Worm (Caenorhabditis elegans) whole organism, L4 larva: ENCODE measurements around the gene W09G12.8.

Experiments
- D1046.2 ChIP-seq: fragments of 200-800 bp; sonication (Bioruptor generic); IDR thresholded peaks from 2 replicates; pipeline ENCODE4 v1.3.6; 2022; ENCODE audit warnings: missing genetic modification characterization, missing compliant biosample characterization
- F49E8.2 ChIP-seq: sonication (generic microtip); optimal IDR thresholded peaks from 2 replicates; lab custom pipeline; 2016; ENCODE audit warnings: missing compliant biosample characterization, mild to moderate bottlenecking, missing genetic modification characterization, borderline replicate concordance
- R02D3.7 ChIP-seq: fragments of 150-350 bp; sonication (generic microtip); optimal IDR thresholded peaks from 3 replicates; lab custom pipeline; 2014; ENCODE audit warnings: missing biosample characterization, missing genetic modification characterization
- T20F7.1 ChIP-seq: fragments of 200-800 bp; sonication (Bioruptor generic); optimal IDR thresholded peaks from 2 replicates; lab custom pipeline; 2018; ENCODE audit warnings: mild to moderate bottlenecking, missing genetic modification characterization, missing compliant biosample characterization
- Y105C5A.15 ChIP-seq: fragments of 200-800 bp; sonication (Bioruptor generic); IDR thresholded peaks from 2 replicates; pipeline ENCODE4 v1.3.6; 2022; ENCODE audit warnings: missing genetic modification characterization, missing compliant biosample characterization
- Y5F2A.4 ChIP-seq: fragments of 200-800 bp; sonication (Bioruptor generic); optimal IDR thresholded peaks from 2 replicates; lab custom pipeline; 2018; ENCODE audit warnings: mild to moderate bottlenecking, missing genetic modification characterization, missing compliant biosample characterization
- ZK337.2 ChIP-seq: fragments of 200-800 bp; sonication (Bioruptor generic); IDR thresholded peaks from 2 replicates; pipeline ENCODE4 v1.3.6; 2022; ENCODE audit warnings: missing genetic modification reagents, missing genetic modification characterization, missing compliant biosample characterization
- aly-2 ChIP-seq: sonication (generic microtip); optimal IDR thresholded peaks from 2 replicates; lab custom pipeline; 2018; ENCODE audit warnings: missing biosample characterization, missing genetic modification characterization
- ceh-44 ChIP-seq: fragments of 200-800 bp; sonication (Bioruptor generic); IDR thresholded peaks from 2 replicates; pipeline ENCODE4 v1.3.6; 2022; ENCODE audit warnings: missing genetic modification reagents, missing genetic modification characterization, missing compliant biosample characterization
- ceh-82 ChIP-seq: sonication (generic microtip); optimal IDR thresholded peaks from 2 replicates; lab custom pipeline; 2017; ENCODE audit warnings: missing biosample characterization, missing genetic modification characterization
- ces-1 ChIP-seq: fragments of 150-350 bp; sonication (generic microtip); optimal IDR thresholded peaks from 4 replicates; lab custom pipeline; 2014; ENCODE audit warnings: missing biosample characterization, missing genetic modification reagents, missing genetic modification characterization
- ctbp-1 ChIP-seq: fragments of 200-800 bp; sonication (Bioruptor generic); IDR thresholded peaks from 2 replicates; pipeline ENCODE4 v1.3.6; 2022; ENCODE audit warnings: missing genetic modification reagents, missing genetic modification characterization, missing compliant biosample characterization
- daf-16 ChIP-seq, 3 experiments: sonication (generic microtip); optimal IDR thresholded peaks; 2 replicates each; lab custom pipeline; 2016 to 2017; ENCODE audit warnings: missing genetic modification characterization in 3 of 3, missing genetic modification reagents in 3 of 3, mild to moderate bottlenecking in 2 of 3, missing compliant biosample characterization in 2 of 3, missing biosample characterization in 1 of 3, moderate library complexity in 1 of 3
- daf-8 ChIP-seq: fragments of 200-800 bp; sonication (Bioruptor generic); IDR thresholded peaks from 2 replicates; pipeline ENCODE4 v1.3.6; 2022; ENCODE audit warnings: missing genetic modification characterization, missing compliant biosample characterization
- dmd-8 ChIP-seq: fragments of 200-800 bp; sonication (Bioruptor generic); IDR thresholded peaks from 2 replicates; pipeline ENCODE4 v1.3.6; 2022; ENCODE audit warnings: missing genetic modification characterization, missing compliant biosample characterization
- dmd-9 ChIP-seq: fragments of 200-800 bp; sonication (Bioruptor generic); IDR thresholded peaks from 2 replicates; pipeline ENCODE4 v1.3.6; 2022; ENCODE audit warnings: missing genetic modification reagents, missing genetic modification characterization, missing compliant biosample characterization
- dve-1 ChIP-seq: sonication (generic microtip); optimal IDR thresholded peaks from 2 replicates; lab custom pipeline; 2017; ENCODE audit warnings: antibody characterized with exemption, mild to moderate bottlenecking, missing genetic modification characterization, missing compliant biosample characterization; ENCODE audit not compliant: insufficient read depth
- fos-1 ChIP-seq: fragments of 150-350 bp; optimal IDR thresholded peaks from 2 replicates; lab custom pipeline; 2014; ENCODE audit warnings: missing biosample characterization, missing genetic modification characterization
- hlh-11 ChIP-seq: fragments of 200-800 bp; sonication (Bioruptor generic); optimal IDR thresholded peaks from 2 replicates; lab custom pipeline; 2018; ENCODE audit warnings: mild to moderate bottlenecking, missing genetic modification characterization, missing compliant biosample characterization
- hlh-30 ChIP-seq: sonication (generic microtip); optimal IDR thresholded peaks from 2 replicates; lab custom pipeline; 2017; ENCODE audit warnings: antibody characterized with exemption, mild to moderate bottlenecking, missing genetic modification characterization, missing compliant biosample characterization; ENCODE audit not compliant: insufficient read depth
- lin-38 ChIP-seq: fragments of 200-800 bp; sonication (Bioruptor generic); IDR thresholded peaks from 2 replicates; pipeline ENCODE4 v1.3.6; 2022; ENCODE audit warnings: missing genetic modification reagents, missing genetic modification characterization, missing compliant biosample characterization
- lin-39 ChIP-seq: fragments of 150-350 bp; optimal IDR thresholded peaks from 2 replicates; lab custom pipeline; 2014; ENCODE audit warnings: missing biosample characterization, missing genetic modification reagents, missing genetic modification characterization
- madf-5 ChIP-seq, 2 experiments: fragments of 200-800 bp; sonication (Bioruptor generic); IDR thresholded peaks; 2 replicates each; pipeline ENCODE4 v1.3.6; 2022; ENCODE audit warnings: missing compliant biosample characterization in 2 of 2, missing genetic modification characterization in 2 of 2
- madf-9 ChIP-seq: fragments of 200-800 bp; sonication (Bioruptor generic); conservative IDR thresholded peaks from 2 replicates; pipeline ENCODE4 v1.3.6; 2022; ENCODE audit warnings: missing genetic modification reagents, missing genetic modification characterization, missing compliant biosample characterization
- mes-2 ChIP-seq: sonication (generic microtip); optimal IDR thresholded peaks from 2 replicates; lab custom pipeline; 2016; ENCODE audit warnings: missing genotype, mild to moderate bottlenecking, missing genetic modification characterization, missing compliant biosample characterization; ENCODE audit not compliant: poor library complexity, severe bottlenecking
- mxl-2 ChIP-seq: fragments of 200-800 bp; sonication (Bioruptor generic); conservative IDR thresholded peaks from 2 replicates; pipeline ENCODE4 v1.3.6; 2022; ENCODE audit warnings: missing genetic modification reagents, missing genetic modification characterization, missing compliant biosample characterization
- nhr-102 ChIP-seq: sonication (generic microtip); optimal IDR thresholded peaks from 2 replicates; lab custom pipeline; 2016; ENCODE audit warnings: mild to moderate bottlenecking, missing genetic modification characterization, moderate library complexity, missing compliant biosample characterization
- nhr-11 ChIP-seq: fragments of 150-350 bp; optimal IDR thresholded peaks from 2 replicates; lab custom pipeline; 2014; ENCODE audit warnings: missing biosample characterization, missing genetic modification characterization
- nhr-25 ChIP-seq: sonication (generic microtip); optimal IDR thresholded peaks from 2 replicates; lab custom pipeline; 2017; ENCODE audit warnings: missing genetic modification characterization, mild to moderate bottlenecking, missing compliant biosample characterization, antibody characterized with exemption, moderate library complexity, borderline replicate concordance; ENCODE audit not compliant: insufficient read depth
- nhr-28 ChIP-seq: fragments of 150-350 bp; optimal IDR thresholded peaks from 2 replicates; lab custom pipeline; 2014; ENCODE audit warnings: missing biosample characterization, missing genetic modification characterization
- nhr-41 ChIP-seq: fragments of 200-800 bp; sonication (Bioruptor generic); IDR thresholded peaks from 2 replicates; pipeline ENCODE4 v1.3.6; 2022; ENCODE audit warnings: missing genetic modification reagents, missing genetic modification characterization, missing compliant biosample characterization
- nhr-6 ChIP-seq: fragments of 150-350 bp; optimal IDR thresholded peaks from 2 replicates; lab custom pipeline; 2014; ENCODE audit warnings: missing biosample characterization, missing genetic modification characterization
- nhr-77 ChIP-seq: fragments of 150-350 bp; optimal IDR thresholded peaks from 2 replicates; lab custom pipeline; 2014; ENCODE audit warnings: missing biosample characterization, missing genetic modification characterization
- php-3 ChIP-seq: fragments of 200-800 bp; sonication (Bioruptor generic); IDR thresholded peaks from 2 replicates; pipeline ENCODE4 v1.3.6; 2022; ENCODE audit warnings: missing genetic modification reagents, missing genetic modification characterization, missing compliant biosample characterization
- pqm-1 ChIP-seq: sonication (generic microtip); optimal IDR thresholded peaks from 2 replicates; lab custom pipeline; 2017; ENCODE audit warnings: missing biosample characterization, missing genetic modification characterization
- saeg-2 ChIP-seq: fragments of 200-800 bp; sonication (Bioruptor generic); IDR thresholded peaks from 2 replicates; pipeline ENCODE4 v1.3.6; 2022; ENCODE audit warnings: missing genetic modification reagents, missing genetic modification characterization, missing compliant biosample characterization
- spr-1 ChIP-seq: sonication (generic microtip); optimal IDR thresholded peaks from 2 replicates; lab custom pipeline; 2016; ENCODE audit warnings: mild to moderate bottlenecking, missing genetic modification characterization, missing compliant biosample characterization
- spr-3 ChIP-seq: fragments of 200-800 bp; sonication (Bioruptor generic); optimal IDR thresholded peaks from 2 replicates; lab custom pipeline; 2018; ENCODE audit warnings: mild to moderate bottlenecking, missing genetic modification characterization, missing compliant biosample characterization
- unc-39 ChIP-seq: sonication (generic microtip); optimal IDR thresholded peaks from 2 replicates; lab custom pipeline; 2017; ENCODE audit warnings: missing biosample characterization, missing genetic modification characterization
- unc-62 ChIP-seq, 3 experiments: fragments of 150-350 bp in 1 of 3; sonication (generic microtip); optimal IDR thresholded peaks in 2 of 3; peaks in 1 of 3; 1 replicate in 1 of 3; 2 replicates in 2 of 3; lab custom pipeline; 2014 to 2017; ENCODE audit warnings: missing biosample characterization in 3 of 3, missing genetic modification characterization in 3 of 3, missing genetic modification reagents in 3 of 3, missing genotype in 1 of 3
- zag-1 ChIP-seq: fragments of 150-350 bp; optimal IDR thresholded peaks from 2 replicates; lab custom pipeline; 2014; ENCODE audit warnings: missing biosample characterization, missing genetic modification characterization
- zfp-2 ChIP-seq: sonication (generic microtip); optimal IDR thresholded peaks from 2 replicates; lab custom pipeline; 2016; ENCODE audit warnings: mild to moderate bottlenecking, missing genetic modification characterization, missing compliant biosample characterization
- zfp-3 ChIP-seq: fragments of 200-800 bp; sonication (Bioruptor generic); conservative IDR thresholded peaks from 2 replicates; pipeline ENCODE4 v1.3.6; 2022; ENCODE audit warnings: missing genetic modification reagents, missing genetic modification characterization, missing compliant biosample characterization
- zip-11 ChIP-seq: fragments of 200-800 bp; sonication (Bioruptor generic); IDR thresholded peaks from 2 replicates; pipeline ENCODE4 v1.3.6; 2022; ENCODE audit warnings: missing genetic modification characterization, missing compliant biosample characterization
- ztf-11 ChIP-seq: fragments of 150-350 bp; optimal IDR thresholded peaks from 2 replicates; lab custom pipeline; 2014; ENCODE audit warnings: missing biosample characterization, missing genetic modification characterization
- ztf-7 ChIP-seq: fragments of 150-350 bp; optimal IDR thresholded peaks from 2 replicates; lab custom pipeline; 2014; ENCODE audit warnings: missing biosample characterization, missing genetic modification characterization

The W09G12.8 gene

ce11 chrIV:1261930-1262329, 35.9 kb downstream of the W09G12.8 start:
- TF ChIP-seq unc-62 (GFP tag; optimal IDR thresholded peaks at IDR 0.05 in 1 of 2; lab: Kevin White, UChicago) (peak in 1 of 2 experiments; percentile 97), unc-62 (tag; optimal IDR thresholded peaks at IDR 0.05; lab: Kevin White, UChicago) (no peak), nhr-28 (no peak), daf-16 (GFP tag; optimal IDR thresholded peaks at IDR 0.05; lab: Kevin White, UChicago) (no peak), daf-16 (tag; optimal IDR thresholded peaks at IDR 0.05; lab: Kevin White, UChicago) (no peak)
- TF ChIP-seq, all 104 proteins: peak for 1

ce11 chrIV:1264928-1265327, 38.9 kb downstream of the W09G12.8 start, which contains the start of gene F38A1.13:
Gene F38A1.13 (plus strand): TSS chrIV:1265228.
- TF ChIP-seq ctbp-1 (GFP tag; lab: Robert Waterston, UW) (no peak), zag-1 (tag; lab: Kevin White, UChicago) (no peak), daf-8 (no peak), nhr-77 (tag; lab: Kevin White, UChicago) (no peak), ztf-11 (tag; lab: Kevin White, UChicago) (no peak), T20F7.1 (GFP tag; lab: Kevin White, UChicago) (no peak), spr-3 (GFP tag; lab: Kevin White, UChicago) (no peak), Y5F2A.4 (GFP tag; lab: Kevin White, UChicago) (no peak), D1046.2 (no peak), lin-38 (GFP tag; lab: Robert Waterston, UW) (no peak), zfp-2 (tag; lab: Kevin White, UChicago) (no peak), pqm-1 (tag; lab: Kevin White, UChicago) (no peak)
- TF ChIP-seq, all 104 proteins: peak for 0

DNA sequence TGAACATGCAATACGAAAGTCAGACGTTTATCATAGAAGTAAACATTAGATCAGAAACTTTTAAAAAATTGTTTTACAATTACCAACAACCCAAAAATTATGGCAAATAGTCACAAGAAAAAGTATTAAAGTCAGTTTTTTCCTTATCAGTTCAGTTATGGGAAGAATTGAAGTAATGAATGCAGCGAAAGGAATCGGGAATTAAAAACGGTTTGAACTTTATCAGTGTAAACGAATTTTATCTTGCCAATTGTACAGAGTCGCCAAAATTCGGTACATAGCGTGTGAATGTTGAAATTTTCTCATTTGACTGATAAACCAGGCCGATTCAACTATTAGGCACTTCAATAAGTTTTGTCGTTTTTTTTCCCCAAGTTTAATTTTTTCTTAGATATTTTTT, 40.2 kb downstream of the W09G12.8 start:
- TF ChIP-seq nhr-6 (no peak), ZK337.2 (GFP tag; lab: Robert Waterston, UW) (no peak), ztf-7 (tag; lab: Kevin White, UChicago) (no peak), dve-1 (tag; lab: Kevin White, UChicago) (peak; percentile 67), hlh-30 (tag; lab: Kevin White, UChicago) (no peak), nhr-25 (tag; lab: Kevin White, UChicago) (no peak), zip-11 (GFP tag; lab: Robert Waterston, UW) (no peak), php-3 (GFP tag; lab: Robert Waterston, UW) (peak; percentile 68), madf-9 (GFP tag; lab: Robert Waterston, UW) (no peak), zfp-2 (tag; lab: Kevin White, UChicago) (no peak), ceh-44 (GFP tag; lab: Robert Waterston, UW) (no peak), ceh-82 (tag; lab: Kevin White, UChicago) (no peak), spr-1 (tag; lab: Kevin White, UChicago) (no peak), lin-39 (tag; lab: Kevin White, UChicago) (no peak), aly-2 (tag; lab: Kevin White, UChicago) (no peak), madf-5 (GFP tag; IDR thresholded peaks at IDR 0.05; lab: Robert Waterston, UW) (no peak), fos-1 (no peak), daf-8 (no peak), hlh-11 (tag; lab: Kevin White, UChicago) (peak; percentile 63), nhr-102 (tag; lab: Kevin White, UChicago) (no peak), Y105C5A.15 (no peak), ctbp-1 (GFP tag; lab: Robert Waterston, UW) (no peak), ztf-11 (tag; lab: Kevin White, UChicago) (no peak), nhr-28 (peak; percentile 78), dmd-8 (no peak), F49E8.2 (tag; lab: Kevin White, UChicago) (no peak), unc-39 (tag; lab: Kevin White, UChicago) (no peak), dmd-9 (GFP tag; lab: Robert Waterston, UW) (no peak), zfp-3 (GFP tag; lab: Robert Waterston, UW) (no peak), mes-2 (no peak), saeg-2 (GFP tag; lab: Robert Waterston, UW) (no peak), R02D3.7 (tag; lab: Kevin White, UChicago) (no peak), lin-38 (GFP tag; lab: Robert Waterston, UW) (no peak), mxl-2 (no peak), spr-3 (GFP tag; lab: Kevin White, UChicago) (no peak), ces-1 (GFP tag; lab: Kevin White, UChicago) (no peak), nhr-11 (no peak), nhr-41 (GFP tag; lab: Robert Waterston, UW) (no peak)
